Worm (Caenorhabditis elegans): ENCODE measurements around the gene ZK666.1.

ZK666.1 gene

DNA sequence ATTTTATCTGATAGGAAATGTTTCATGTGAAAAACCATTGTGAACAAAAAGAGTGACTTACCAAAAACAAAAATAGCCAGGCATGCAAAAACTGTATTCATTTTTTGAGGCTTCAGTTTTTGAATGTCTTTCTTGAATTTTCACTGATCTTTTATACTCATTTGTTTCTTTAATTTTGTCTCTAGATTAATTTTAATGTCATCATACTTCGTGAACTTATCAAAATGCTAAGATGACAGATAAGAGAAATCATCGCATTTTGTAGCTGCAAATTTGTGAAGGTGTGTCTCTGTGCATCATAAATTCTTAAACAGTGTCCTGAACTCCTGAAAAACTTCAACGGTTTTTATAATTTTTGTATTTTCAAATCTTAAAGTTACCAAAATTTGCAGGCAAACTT lies 4.9 kb upstream of the ZK666.1 start, which contains the start of gene clec-58:
TSS of gene clec-58 (minus strand) at position 101 of the 400 bp plus-strand sequence.
- no peak for TF ChIP-seq elt-1 (tag; optimal IDR thresholded peaks at IDR 0.05)
- TF ChIP-seq egl-5 (tag; optimal IDR thresholded peaks at IDR 0.05), result no peak
- TF ChIP-seq pqm-1 (tag; optimal IDR thresholded peaks at IDR 0.05), result no peak
- TF ChIP-seq ama-1 (optimal IDR thresholded peaks at IDR 0.05), result no peak
- TF ChIP-seq skn-1 (tag; optimal IDR thresholded peaks at IDR 0.05), result no peak
- TF ChIP-seq nhr-77 (tag; optimal IDR thresholded peaks at IDR 0.05), result no peak
- TF ChIP-seq jun-1 (tag; optimal IDR thresholded peaks at IDR 0.05), result no peak
- TF ChIP-seq R02D3.7 (tag; optimal IDR thresholded peaks at IDR 0.05), result no peak
- TF ChIP-seq unc-39 (tag; optimal IDR thresholded peaks at IDR 0.05), result no peak
- TF ChIP-seq lsy-12 (tag; optimal IDR thresholded peaks at IDR 0.05), result no peak
- TF ChIP-seq ceh-16 (tag; optimal IDR thresholded peaks at IDR 0.05), result no peak

- TF ChIP-seq fos-1 (tag; optimal IDR thresholded peaks at IDR 0.05) (no peak), egl-5 (tag; optimal IDR thresholded peaks at IDR 0.05) (no peak), elt-3 (tag; optimal IDR thresholded peaks at IDR 0.05) (no peak), lsy-12 (tag; optimal IDR thresholded peaks at IDR 0.05) (no peak), mdl-1 (tag; optimal IDR thresholded peaks at IDR 0.05) (no peak), nhr-25 (tag; optimal IDR thresholded peaks at IDR 0.05) (no peak), snpc-4 (tag; optimal IDR thresholded peaks at IDR 0.05) (no peak), nhr-43 (tag; optimal IDR thresholded peaks at IDR 0.05; ENCODE audit: poor library complexity, severe bottlenecking) (no peak), lin-39 (tag; optimal IDR thresholded peaks at IDR 0.05) (no peak), tbx-2 (tag; optimal IDR thresholded peaks at IDR 0.05) (no peak), ZK546.5 (tag; optimal IDR thresholded peaks at IDR 0.05) (no peak), ztf-11 (tag; optimal IDR thresholded peaks at IDR 0.05) (no peak), nhr-11 (tag; optimal IDR thresholded peaks at IDR 0.05) (no peak), nfya-1 (tag; optimal IDR thresholded peaks at IDR 0.05; ENCODE audit: insufficient read depth) (no peak), nhr-12 (tag; optimal IDR thresholded peaks at IDR 0.05) (no peak), ceh-9 (tag; optimal IDR thresholded peaks at IDR 0.05) (no peak)
Measured at ce11 chrII:10471790-10472189, 643 bp upstream of the ZK666.1 start, which contains the start of gene ZK666.2. Gene ZK666.2 (minus strand): TSS chrII:10471890.

- peak; percentile 59 for TF ChIP-seq elt-2 (tag; optimal IDR thresholded peaks at IDR 0.05)
- TF ChIP-seq ceh-28 (tag; optimal IDR thresholded peaks at IDR 0.05), result no peak
Measured at ce11 chrII:10470159-10470558, 988 bp downstream of the ZK666.1 start, which contains the start of gene clec-143. Gene clec-143 (minus strand): TSS chrII:10470297.

DNA sequence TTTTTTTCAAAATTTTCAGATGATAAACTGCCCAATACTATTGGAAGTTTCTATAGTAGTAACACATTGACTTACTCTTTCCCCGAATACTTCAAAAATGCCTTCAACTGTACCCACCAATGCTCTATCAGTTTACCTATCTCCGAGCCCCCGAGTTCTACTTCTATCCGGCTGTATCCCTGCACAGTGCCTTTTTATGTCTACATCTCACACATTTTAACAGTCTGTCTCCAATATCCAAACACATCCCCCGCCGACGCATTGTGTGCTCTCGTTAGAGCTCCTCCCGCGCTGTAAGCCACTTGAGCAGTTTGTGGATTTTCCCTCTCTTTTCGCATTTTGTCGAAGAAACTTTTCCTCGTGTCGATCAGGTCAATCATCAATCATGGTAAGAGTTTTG lies 4.6 kb downstream of the ZK666.1 start, which contains the start of gene tnc-2:
TSS of gene tnc-2 (plus strand) at position 301 of the 400 bp plus-strand sequence.
- TF ChIP-seq elt-2 (tag; optimal IDR thresholded peaks at IDR 0.05), result no peak
- TF ChIP-seq lsy-12 (tag; optimal IDR thresholded peaks at IDR 0.05), result no peak
- no peak for TF ChIP-seq skn-1 (tag; optimal IDR thresholded peaks at IDR 0.05)
- TF ChIP-seq lin-39 (tag; optimal IDR thresholded peaks at IDR 0.05), result no peak
- no peak for TF ChIP-seq ztf-4 (tag; optimal IDR thresholded peaks at IDR 0.05)
- no peak for TF ChIP-seq egl-27 (tag; optimal IDR thresholded peaks at IDR 0.05)
- no peak for TF ChIP-seq ceh-82 (tag; optimal IDR thresholded peaks at IDR 0.05)
- TF ChIP-seq ceh-28 (tag; optimal IDR thresholded peaks at IDR 0.05), result no peak

DNA sequence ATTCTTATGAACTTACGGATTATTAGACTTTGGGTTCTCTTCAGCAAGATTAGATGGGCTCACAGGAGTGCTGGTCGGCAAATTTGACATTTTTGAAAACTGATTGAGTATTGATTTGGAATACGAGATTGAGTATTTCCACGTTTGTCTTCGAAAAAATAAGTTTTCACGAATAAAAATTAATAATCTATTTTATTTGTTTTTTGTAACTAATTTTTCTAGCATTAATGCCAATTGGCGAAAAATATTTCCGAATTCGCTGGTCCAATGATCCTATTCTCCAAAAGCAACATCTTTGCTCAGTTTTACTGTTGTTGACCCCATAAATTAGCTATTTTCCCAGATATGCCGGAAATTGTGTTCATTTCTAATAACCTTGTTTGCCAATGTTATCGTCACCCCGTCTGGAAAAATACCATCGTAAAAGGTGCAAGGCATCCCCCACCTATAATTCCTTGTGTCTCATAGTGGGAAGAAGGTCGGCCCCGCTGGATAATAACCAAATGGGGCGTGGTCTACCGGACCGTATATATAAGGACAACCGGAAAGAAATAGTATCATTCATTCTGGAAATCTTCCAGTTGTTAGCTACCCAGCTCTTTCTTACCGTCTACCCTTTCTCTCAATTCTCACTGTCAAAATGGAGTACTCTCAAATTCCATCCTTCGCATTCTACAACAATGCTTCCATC lies 6.8 kb downstream of the ZK666.1 start, which contains the start of the genes ZK673.6 and sdz-37:
TSS of gene ZK673.6 (minus strand) at position 101 of the 691 bp plus-strand sequence.
TSS of gene sdz-37 (plus strand) at position 641 of the 691 bp plus-strand sequence.
- TF ChIP-seq tbx-2 (tag; optimal IDR thresholded peaks at IDR 0.05) (no peak), nhr-25 (tag; optimal IDR thresholded peaks at IDR 0.05) (no peak), ZK546.5 (tag; optimal IDR thresholded peaks at IDR 0.05) (no peak), lin-15B (tag; optimal IDR thresholded peaks at IDR 0.05) (no peak), lin-39 (tag; optimal IDR thresholded peaks at IDR 0.05) (no peak), unc-62 (GFP tag; optimal IDR thresholded peaks at IDR 0.05) (no peak), eor-1 (tag; optimal IDR thresholded peaks at IDR 0.05) (no peak), ceh-9 (tag; optimal IDR thresholded peaks at IDR 0.05) (no peak), aly-2 (tag; optimal IDR thresholded peaks at IDR 0.05) (no peak), nhr-77 (tag; optimal IDR thresholded peaks at IDR 0.05) (no peak), snpc-4 (tag; optimal IDR thresholded peaks at IDR 0.05) (no peak), ceh-16 (tag; optimal IDR thresholded peaks at IDR 0.05) (no peak)

All from whole organism, L3 larva.